Worm (Caenorhabditis elegans): Measurements from ENCODE around the gene drn-1.

The drn-1 gene

DNA sequence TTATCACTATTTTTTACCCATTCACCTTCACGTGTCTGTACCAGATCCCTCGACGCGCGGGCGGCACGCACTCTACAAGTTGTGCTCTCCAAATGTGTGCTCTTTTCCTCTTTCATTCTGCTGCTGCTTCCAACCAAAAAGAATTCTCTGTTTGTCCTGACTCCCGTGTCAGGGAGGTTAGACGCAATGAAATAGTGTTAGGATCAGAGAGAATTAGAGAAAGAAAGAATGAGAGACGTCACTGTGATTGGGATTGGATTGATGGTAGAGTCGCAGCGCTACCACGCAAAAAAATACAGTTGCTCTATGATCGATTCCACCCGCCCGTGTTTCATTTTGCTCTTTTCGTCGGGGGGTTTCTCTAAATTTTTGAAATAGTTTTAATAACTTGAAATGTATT, 19.4 kb upstream of the drn-1 start:
- TF ChIP-seq ceh-36 (tag; optimal IDR thresholded peaks at IDR 0.05) (no peak), hmg-4 (GFP tag; optimal IDR thresholded peaks at IDR 0.05) (no peak), tbx-37 (GFP tag; conservative IDR thresholded peaks at IDR 0.05) (no peak), tbx-11 (GFP tag; IDR thresholded peaks at IDR 0.05) (no peak), pes-1 (GFP tag; IDR thresholded peaks at IDR 0.05) (no peak), sea-1 (GFP tag; conservative IDR thresholded peaks at IDR 0.05) (no peak), aly-1 (tag; optimal IDR thresholded peaks at IDR 0.05) (no peak), flt-1 (GFP tag; IDR thresholded peaks at IDR 0.05) (no peak), hnd-1 (tag; optimal IDR thresholded peaks at IDR 0.05) (no peak), scrt-1 (GFP tag; IDR thresholded peaks at IDR 0.05) (no peak), ets-7 (tag; optimal IDR thresholded peaks at IDR 0.05) (no peak), B0310.2 (tag; optimal IDR thresholded peaks at IDR 0.05) (no peak), F13C5.2 (tag; optimal IDR thresholded peaks at IDR 0.05) (no peak), hmbx-1 (tag; optimal IDR thresholded peaks at IDR 0.05) (no peak), ama-1 (optimal IDR thresholded peaks at IDR 0.05) (no peak), tra-4 (tag; optimal IDR thresholded peaks at IDR 0.05) (no peak), ceh-13 (GFP tag; optimal IDR thresholded peaks at IDR 0.05) (no peak)

DNA sequence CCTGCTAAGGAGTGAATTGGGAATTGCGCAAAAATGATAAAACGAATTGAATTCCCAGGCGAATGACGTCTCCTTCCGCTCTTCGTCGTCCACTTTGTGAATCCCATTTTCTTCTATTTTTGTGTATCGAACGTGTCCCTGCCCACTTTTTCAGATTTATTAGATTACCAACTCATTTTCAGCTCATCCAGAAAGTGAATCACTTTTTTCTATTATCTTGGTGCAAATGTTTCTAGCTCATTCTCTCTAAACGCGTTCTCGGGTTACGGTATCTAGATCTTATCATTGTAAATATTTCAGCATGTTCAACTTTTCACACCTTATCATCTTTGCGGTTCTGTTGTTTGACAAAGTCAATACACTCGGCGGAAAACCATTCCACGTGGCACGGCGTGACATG, 17.5 kb upstream of the drn-1 start, which contains the start of gene ZK622.5:
Gene ZK622.5, plus strand, starts transcription at position 301 of the 400 bp plus-strand sequence.
- TF ChIP-seq flt-1 (GFP tag; IDR thresholded peaks at IDR 0.05) (no peak), aly-1 (tag; optimal IDR thresholded peaks at IDR 0.05) (no peak)

DNA sequence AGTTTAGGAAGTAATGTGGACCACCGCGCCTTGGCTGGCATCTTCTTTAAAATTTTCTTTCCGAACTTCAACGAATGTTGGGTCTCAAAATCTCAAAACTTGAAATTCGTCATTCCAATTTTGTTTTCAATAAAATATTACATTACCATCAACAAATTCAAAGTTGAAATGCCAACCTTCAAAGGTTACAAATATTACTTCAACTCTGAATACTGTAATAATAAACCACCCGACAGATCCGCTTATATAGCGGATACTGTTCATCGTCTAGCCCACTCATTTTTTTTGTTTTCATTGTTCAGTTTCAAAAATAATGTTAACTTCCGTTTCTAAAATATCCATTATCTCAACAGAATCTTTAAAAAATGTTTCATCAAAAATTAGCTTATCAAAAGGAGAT, 13.4 kb upstream of the drn-1 start, which contains the start of gene gur-5:
Gene gur-5, plus strand, starts transcription at position 301 of the 400 bp plus-strand sequence.
- TF ChIP-seq sea-1 (GFP tag; conservative IDR thresholded peaks at IDR 0.05) (no peak), ets-7 (tag; optimal IDR thresholded peaks at IDR 0.05) (no peak), flt-1 (GFP tag; IDR thresholded peaks at IDR 0.05) (no peak), F13C5.2 (tag; optimal IDR thresholded peaks at IDR 0.05) (no peak), ceh-13 (GFP tag; optimal IDR thresholded peaks at IDR 0.05) (no peak), aly-1 (tag; optimal IDR thresholded peaks at IDR 0.05) (no peak), ceh-36 (tag; optimal IDR thresholded peaks at IDR 0.05) (no peak), tbx-11 (GFP tag; IDR thresholded peaks at IDR 0.05) (no peak)

DNA sequence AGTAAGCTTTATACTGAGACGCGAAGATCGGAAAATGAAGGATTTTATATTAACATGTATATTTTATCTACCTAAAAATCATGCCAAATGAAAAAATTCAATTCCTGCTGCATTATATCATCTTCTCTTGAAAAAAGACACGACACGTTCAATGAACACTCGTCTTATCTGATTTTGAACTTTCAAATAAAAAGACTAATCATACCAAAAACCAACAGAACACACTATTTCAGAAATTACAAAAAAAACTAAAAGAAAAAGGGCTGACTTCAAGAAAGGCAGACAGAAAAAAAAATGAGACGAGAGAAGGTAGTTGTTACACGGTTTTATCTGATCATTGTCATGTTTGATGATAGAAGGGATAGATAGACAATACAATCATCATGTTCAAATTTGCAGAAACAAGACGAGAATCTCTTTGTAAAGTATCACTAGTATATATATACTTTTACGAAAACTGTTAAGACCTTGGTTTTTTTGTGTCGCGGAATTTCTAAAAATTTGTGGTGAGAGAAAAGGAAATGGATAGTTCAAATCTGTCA, 11.2 kb upstream of the drn-1 start:
- TF ChIP-seq hmbx-1 (tag; optimal IDR thresholded peaks at IDR 0.05) (no peak), ama-1 (optimal IDR thresholded peaks at IDR 0.05) (no peak), ceh-36 (tag; optimal IDR thresholded peaks at IDR 0.05) (no peak), hmg-4 (GFP tag; optimal IDR thresholded peaks at IDR 0.05) (no peak), ceh-13 (GFP tag; optimal IDR thresholded peaks at IDR 0.05) (no peak), tbx-11 (GFP tag; IDR thresholded peaks at IDR 0.05) (no peak)

DNA sequence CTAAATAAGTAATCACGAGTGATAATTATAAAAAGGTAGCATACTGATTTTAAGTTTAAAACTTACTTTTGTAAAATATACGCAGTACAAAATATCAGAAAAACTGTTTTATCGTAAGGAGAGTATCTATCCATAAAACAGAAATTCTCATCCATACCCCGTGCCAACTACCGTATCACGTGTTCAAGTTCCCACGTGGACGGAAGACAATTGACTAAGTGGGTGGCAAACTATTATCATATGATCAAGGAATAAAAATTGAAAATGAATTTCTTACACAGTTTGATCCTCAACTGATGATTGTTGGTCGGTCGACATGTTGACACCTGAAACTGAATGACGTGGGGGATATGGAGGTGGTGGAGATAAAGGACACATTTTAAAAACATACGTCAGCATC, 10.5 kb upstream of the drn-1 start, which contains the start of gene pmt-1:
Gene pmt-1, minus strand, starts transcription at position 332 of the 400 bp plus-strand sequence.
- TF ChIP-seq tra-4 (tag; optimal IDR thresholded peaks at IDR 0.05): no peak
- TF ChIP-seq F13C5.2 (tag; optimal IDR thresholded peaks at IDR 0.05): no peak
- TF ChIP-seq B0310.2 (tag; optimal IDR thresholded peaks at IDR 0.05): no peak
- no peak for TF ChIP-seq ceh-13 (GFP tag; optimal IDR thresholded peaks at IDR 0.05)
- TF ChIP-seq tbx-37 (GFP tag; conservative IDR thresholded peaks at IDR 0.05): no peak
- no peak for TF ChIP-seq ama-1 (optimal IDR thresholded peaks at IDR 0.05)
- no peak for TF ChIP-seq ceh-36 (tag; optimal IDR thresholded peaks at IDR 0.05)

DNA sequence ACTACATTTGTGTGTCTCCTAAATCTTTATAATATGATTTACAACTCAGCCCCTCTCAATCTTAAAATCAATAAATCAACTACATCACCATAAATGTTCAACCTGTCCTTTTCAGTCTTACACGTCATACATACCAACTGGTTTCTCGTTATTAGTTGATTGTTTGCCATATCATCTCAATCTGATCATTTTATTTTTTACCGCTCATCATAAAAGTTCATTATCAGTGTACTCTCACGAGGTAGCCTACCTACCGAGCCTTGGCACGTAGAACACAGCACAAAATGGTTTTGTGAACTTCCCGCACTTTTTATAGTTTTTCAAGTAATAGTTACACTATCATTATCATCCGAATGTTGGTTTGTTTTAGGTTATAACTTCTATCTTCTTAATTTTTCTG, 9.5 kb upstream of the drn-1 start:
- TF ChIP-seq tra-4 (tag; optimal IDR thresholded peaks at IDR 0.05) (no peak), tbx-11 (GFP tag; IDR thresholded peaks at IDR 0.05) (no peak), flt-1 (GFP tag; IDR thresholded peaks at IDR 0.05) (no peak), scrt-1 (GFP tag; IDR thresholded peaks at IDR 0.05) (no peak)

DNA sequence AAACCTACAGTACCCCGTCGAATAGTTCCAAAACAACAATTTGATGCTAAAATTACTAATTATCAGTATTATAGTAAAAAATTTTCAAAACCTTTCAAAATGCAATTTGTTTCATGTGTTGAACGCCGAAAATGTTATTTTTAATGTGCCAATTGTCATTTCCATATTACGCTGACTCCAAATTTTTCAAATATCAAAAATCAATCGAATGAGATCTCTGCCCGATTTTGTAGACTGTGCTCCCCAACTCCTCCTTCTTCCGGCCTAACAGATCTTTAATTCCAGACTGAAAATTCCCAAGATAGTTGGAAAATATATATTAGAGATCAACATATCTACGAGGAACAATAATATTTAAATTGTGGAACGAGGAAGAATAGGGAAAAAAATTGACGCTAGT, 6.1 kb upstream of the drn-1 start:
- TF ChIP-seq tra-4 (tag; optimal IDR thresholded peaks at IDR 0.05) (no peak), tbx-11 (GFP tag; IDR thresholded peaks at IDR 0.05) (no peak), F13C5.2 (tag; optimal IDR thresholded peaks at IDR 0.05) (no peak), ama-1 (optimal IDR thresholded peaks at IDR 0.05) (no peak), hnd-1 (tag; optimal IDR thresholded peaks at IDR 0.05) (no peak)

DNA sequence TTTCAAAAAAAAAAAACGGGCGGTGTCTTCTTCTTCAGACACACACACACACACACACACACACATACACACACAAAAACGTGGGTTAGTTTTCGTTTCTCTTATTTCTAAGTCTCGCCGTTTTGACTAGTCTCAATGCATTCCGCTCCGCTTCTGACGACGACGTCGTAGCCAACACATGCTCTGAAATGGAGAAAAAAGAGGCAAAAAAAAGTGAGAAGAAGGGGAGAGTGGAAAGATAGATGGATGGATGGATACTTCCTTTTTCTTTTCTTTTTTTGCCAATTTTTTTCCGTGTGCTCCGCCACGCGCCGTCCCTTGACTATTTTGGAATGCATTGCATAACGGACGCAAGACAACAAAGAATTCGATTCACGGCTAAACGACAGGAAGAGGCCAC, 5.1 kb upstream of the drn-1 start:
- TF ChIP-seq ceh-36 (tag; optimal IDR thresholded peaks at IDR 0.05) (no peak), tbx-11 (GFP tag; IDR thresholded peaks at IDR 0.05) (no peak), ama-1 (optimal IDR thresholded peaks at IDR 0.05) (no peak), tra-4 (tag; optimal IDR thresholded peaks at IDR 0.05) (no peak), hmg-4 (GFP tag; optimal IDR thresholded peaks at IDR 0.05) (no peak), ets-7 (tag; optimal IDR thresholded peaks at IDR 0.05) (no peak), aly-1 (tag; optimal IDR thresholded peaks at IDR 0.05) (no peak), hnd-1 (tag; optimal IDR thresholded peaks at IDR 0.05) (no peak), ceh-13 (GFP tag; optimal IDR thresholded peaks at IDR 0.05) (no peak), pes-1 (GFP tag; IDR thresholded peaks at IDR 0.05) (no peak), sea-1 (GFP tag; conservative IDR thresholded peaks at IDR 0.05) (no peak), flt-1 (GFP tag; IDR thresholded peaks at IDR 0.05) (no peak), B0310.2 (tag; optimal IDR thresholded peaks at IDR 0.05) (no peak), scrt-1 (GFP tag; IDR thresholded peaks at IDR 0.05) (no peak), hmbx-1 (tag; optimal IDR thresholded peaks at IDR 0.05) (no peak)

DNA sequence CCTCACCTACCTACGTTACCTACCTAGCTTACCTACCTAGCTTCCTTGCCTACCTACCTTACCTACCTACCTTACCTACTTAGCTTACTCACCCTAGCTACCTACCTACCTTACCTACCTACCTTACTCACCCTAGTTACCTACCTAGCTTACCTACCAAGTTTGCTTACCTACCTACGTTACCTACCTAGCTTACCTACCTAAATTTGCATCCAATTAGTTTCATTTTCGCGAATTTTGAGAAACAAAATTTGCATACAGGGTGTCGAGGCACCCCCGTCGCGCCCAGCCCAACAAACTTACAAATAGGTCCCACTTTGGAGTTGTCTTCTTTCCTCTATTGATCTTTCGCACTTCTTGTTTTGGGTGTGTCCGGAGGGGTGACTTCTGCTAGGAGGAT, 2.7 kb downstream of the drn-1 start:
- TF ChIP-seq tbx-37 (GFP tag; conservative IDR thresholded peaks at IDR 0.05) (no peak), F13C5.2 (tag; optimal IDR thresholded peaks at IDR 0.05) (no peak), ceh-13 (GFP tag; optimal IDR thresholded peaks at IDR 0.05) (no peak), hmg-4 (GFP tag; optimal IDR thresholded peaks at IDR 0.05) (no peak), aly-1 (tag; optimal IDR thresholded peaks at IDR 0.05) (no peak), ets-7 (tag; optimal IDR thresholded peaks at IDR 0.05) (no peak), pes-1 (GFP tag; IDR thresholded peaks at IDR 0.05) (no peak), sea-1 (GFP tag; conservative IDR thresholded peaks at IDR 0.05) (no peak)

All from whole organism, early embryonic.